Worm (Caenorhabditis elegans): ENCODE data around the gene vps-32.1.

ce11 chrII:6578378-6578777, 11.1 kb upstream of the vps-32.1 start, which contains the start of gene sra-31:
- no peak for TF ChIP-seq attf-3 (GFP tag; conservative IDR thresholded peaks at IDR 0.05)
- no peak for TF ChIP-seq egrh-3 (GFP tag; IDR thresholded peaks at IDR 0.05)
- TF ChIP-seq hrde-1 (tag; optimal IDR thresholded peaks at IDR 0.05; ENCODE audit: borderline replicate concordance): no peak
- no peak for TF ChIP-seq zfh-2 (GFP tag; conservative IDR thresholded peaks at IDR 0.05)
- no peak for TF ChIP-seq efl-1 (GFP tag; optimal IDR thresholded peaks at IDR 0.05)
- TF ChIP-seq lin-54 (GFP tag; optimal IDR thresholded peaks at IDR 0.05): no peak
- TF ChIP-seq unc-130 (GFP tag; optimal IDR thresholded peaks at IDR 0.05): no peak
- no peak for TF ChIP-seq unc-62 (GFP tag; optimal IDR thresholded peaks at IDR 0.05)
- TF ChIP-seq hlh-12 (tag; optimal IDR thresholded peaks at IDR 0.05): no peak

Data from whole organism, young adult.